Worm (Caenorhabditis elegans) whole organism, young adult: ENCODE measurements around the gene C35D6.13.

Experiments used
- B0035.1 ChIP-seq: sonication (generic microtip); optimal IDR thresholded peaks from 2 replicates; lab custom pipeline; 2016; ENCODE audit warnings: missing genetic modification characterization, mild to moderate bottlenecking, missing compliant biosample characterization, missing genotype, missing genetic modification reagents
- B0336.3 ChIP-seq: fragments of 200-800 bp; sonication (Bioruptor generic); IDR thresholded peaks from 2 replicates; pipeline ENCODE4 v1.3.6; 2022; ENCODE audit warnings: missing genetic modification characterization, missing compliant biosample characterization
- D2030.7 ChIP-seq: fragments of 200-800 bp; sonication (Bioruptor generic); IDR thresholded peaks from 2 replicates; pipeline ENCODE4 v1.3.6; 2022; ENCODE audit warnings: missing genetic modification reagents, missing genetic modification characterization, missing compliant biosample characterization
- F57C9.4 ChIP-seq: sonication (generic microtip); optimal IDR thresholded peaks from 2 replicates; lab custom pipeline; 2017; ENCODE audit warnings: mild to moderate bottlenecking, missing genetic modification characterization, missing compliant biosample characterization
- atf-7 ChIP-seq: sonication (generic microtip); optimal IDR thresholded peaks from 2 replicates; lab custom pipeline; 2017; ENCODE audit warnings: mild to moderate bottlenecking, missing genetic modification characterization, missing compliant biosample characterization
- attf-6 ChIP-seq: fragments of 200-800 bp; sonication (Bioruptor generic); IDR thresholded peaks from 2 replicates; pipeline ENCODE4 v1.3.6; 2022; ENCODE audit warnings: missing genetic modification reagents, missing genetic modification characterization, missing compliant biosample characterization
- cebp-1 ChIP-seq, 2 experiments: fragments of 200-800 bp in 1 of 2; sonication (Bioruptor generic) in 1 of 2; sonication (generic microtip) in 1 of 2; IDR thresholded peaks in 1 of 2; optimal IDR thresholded peaks in 1 of 2; 2 replicates each; pipeline versions ENCODE4 v1.3.6 to Lab custom; 2017 to 2022; ENCODE audit warnings: missing compliant biosample characterization in 2 of 2, missing genetic modification characterization in 2 of 2, mild to moderate bottlenecking in 1 of 2, missing genetic modification reagents in 1 of 2, moderate library complexity in 1 of 2
- cebp-2 ChIP-seq: fragments of 200-800 bp; sonication (Bioruptor generic); IDR thresholded peaks from 2 replicates; pipeline ENCODE4 v1.3.6; 2022; ENCODE audit warnings: missing genetic modification characterization, missing compliant biosample characterization
- ceh-40 ChIP-seq: fragments of 200-800 bp; sonication (Bioruptor generic); IDR thresholded peaks from 2 replicates; pipeline ENCODE4 v1.3.6; 2022; ENCODE audit warnings: missing genetic modification characterization, missing compliant biosample characterization
- ceh-58 ChIP-seq: fragments of 200-800 bp; sonication (Bioruptor generic); IDR thresholded peaks from 2 replicates; pipeline ENCODE4 v1.3.6; 2022; ENCODE audit warnings: missing genetic modification characterization, missing compliant biosample characterization
- egl-44 ChIP-seq: fragments of 200-800 bp; sonication (Bioruptor generic); IDR thresholded peaks from 2 replicates; pipeline ENCODE4 v1.3.6; 2022; ENCODE audit warnings: missing genetic modification reagents, missing genetic modification characterization, missing compliant biosample characterization
- egrh-3 ChIP-seq: fragments of 200-800 bp; sonication (Bioruptor generic); IDR thresholded peaks from 2 replicates; pipeline ENCODE4 v1.3.6; 2022; ENCODE audit warnings: missing genetic modification reagents, missing genetic modification characterization, missing compliant biosample characterization
- fkh-3 ChIP-seq: sonication (generic microtip); optimal IDR thresholded peaks from 2 replicates; lab custom pipeline; 2016; ENCODE audit warnings: mild to moderate bottlenecking, missing genetic modification characterization, missing compliant biosample characterization
- gei-17 ChIP-seq: fragments of 200-800 bp; sonication (Bioruptor generic); optimal IDR thresholded peaks from 2 replicates; lab custom pipeline; 2018; ENCODE audit warnings: mild to moderate bottlenecking, missing genetic modification characterization, missing compliant biosample characterization
- hlh-12 ChIP-seq: sonication (generic microtip); optimal IDR thresholded peaks from 2 replicates; lab custom pipeline; 2016; ENCODE audit warnings: missing genetic modification characterization, missing compliant biosample characterization
- hsf-1 ChIP-seq: fragments of 200-800 bp; sonication (Bioruptor generic); IDR thresholded peaks from 2 replicates; pipeline ENCODE4 v1.3.6; 2022; ENCODE audit warnings: missing genetic modification reagents, missing genetic modification characterization, missing compliant biosample characterization
- let-607 ChIP-seq, 2 experiments: fragments of 200-800 bp in 1 of 2; sonication (Bioruptor generic) in 1 of 2; sonication (generic microtip) in 1 of 2; optimal IDR thresholded peaks; 2 replicates each; lab custom pipeline; 2016 to 2018; ENCODE audit warnings: mild to moderate bottlenecking in 2 of 2, missing compliant biosample characterization in 2 of 2, missing genetic modification characterization in 2 of 2, moderate library complexity in 2 of 2, missing genotype in 1 of 2
- lin-26 ChIP-seq: fragments of 200-800 bp; sonication (Bioruptor generic); IDR thresholded peaks from 2 replicates; pipeline ENCODE4 v1.3.6; 2022; ENCODE audit warnings: missing genetic modification reagents, missing genetic modification characterization, missing compliant biosample characterization
- lir-1 ChIP-seq: fragments of 200-800 bp; sonication (Bioruptor generic); conservative IDR thresholded peaks from 2 replicates; pipeline ENCODE4 v1.3.6; 2022; ENCODE audit warnings: missing genetic modification reagents, missing genetic modification characterization, missing compliant biosample characterization
- madf-3 ChIP-seq: fragments of 200-800 bp; sonication (Bioruptor generic); IDR thresholded peaks from 2 replicates; pipeline ENCODE4 v1.3.6; 2022; ENCODE audit warnings: missing genetic modification reagents, missing genetic modification characterization, missing compliant biosample characterization
- nhr-90 ChIP-seq: sonication (generic microtip); optimal IDR thresholded peaks from 2 replicates; lab custom pipeline; 2016; ENCODE audit warnings: missing genotype, mild to moderate bottlenecking, missing genetic modification characterization, missing compliant biosample characterization
- snpc-4 ChIP-seq, 5 experiments: fragments of 150-350 bp in 1 of 5; sonication (generic microtip) in 4 of 5; optimal IDR thresholded peaks; 2 replicates each; lab custom pipeline; 2014 to 2018; ENCODE audit warnings: missing genetic modification characterization in 5 of 5, missing biosample characterization in 3 of 5, antibody characterized with exemption in 2 of 5, mild to moderate bottlenecking in 2 of 5, missing compliant biosample characterization in 2 of 5, missing genotype in 2 of 5, moderate library complexity in 2 of 5, missing genetic modification reagents in 1 of 5
- sptf-2 ChIP-seq: fragments of 200-800 bp; sonication (Bioruptor generic); optimal IDR thresholded peaks from 2 replicates; lab custom pipeline; 2018; ENCODE audit warnings: mild to moderate bottlenecking, missing genetic modification characterization, missing compliant biosample characterization
- tbx-9 ChIP-seq: sonication (generic microtip); optimal IDR thresholded peaks from 2 replicates; lab custom pipeline; 2016; ENCODE audit warnings: borderline replicate concordance, missing genetic modification characterization, inconsistent platforms, missing compliant biosample characterization
- tlf-1 ChIP-seq: fragments of 200-800 bp; sonication (Bioruptor generic); optimal IDR thresholded peaks from 2 replicates; lab custom pipeline; 2018; ENCODE audit warnings: mild to moderate bottlenecking, missing genetic modification characterization, missing compliant biosample characterization
- unc-130 ChIP-seq: sonication (generic microtip); optimal IDR thresholded peaks from 2 replicates; lab custom pipeline; 2016; ENCODE audit warnings: missing genetic modification reagents, missing genetic modification characterization, missing compliant biosample characterization
- unc-62 ChIP-seq: fragments of 150-350 bp; optimal IDR thresholded peaks from 2 replicates; lab custom pipeline; 2014; ENCODE audit warnings: missing biosample characterization, missing genetic modification reagents, missing genetic modification characterization
- zim-3 ChIP-seq: sonication (generic microtip); optimal IDR thresholded peaks from 2 replicates; lab custom pipeline; 2017; ENCODE audit warnings: mild to moderate bottlenecking, missing genetic modification characterization, moderate library complexity, missing compliant biosample characterization
- ztf-22 ChIP-seq: fragments of 200-800 bp; sonication (Bioruptor generic); optimal IDR thresholded peaks from 2 replicates; lab custom pipeline; 2018; ENCODE audit warnings: mild to moderate bottlenecking, missing genetic modification characterization, moderate library complexity, missing compliant biosample characterization
- ztf-28 ChIP-seq: fragments of 200-800 bp; sonication (Bioruptor generic); IDR thresholded peaks from 2 replicates; pipeline ENCODE4 v1.3.6; 2022; ENCODE audit warnings: missing genetic modification reagents, missing genetic modification characterization, missing compliant biosample characterization

Gene C35D6.13

ce11 chrIV:16329159-16329558 is 7.7 kb upstream of the C35D6.13 start, which contains the start of gene srz-74:
Gene srz-74, plus strand, starts transcription at chrIV:16329459.
- TF ChIP-seq cebp-2 (GFP tag; lab: Robert Waterston, UW), result 0 out of 2 replicates have a peak, but pooled peaks have one; percentile 14
- no peak for TF ChIP-seq B0336.3 (GFP tag; lab: Robert Waterston, UW)
- no peak for TF ChIP-seq tlf-1

- TF ChIP-seq attf-6 (GFP tag; lab: Robert Waterston, UW) (0 out of 2 replicates have a peak, but pooled peaks have one; percentile 19), snpc-4 (GFP tag; optimal IDR thresholded peaks at IDR 0.05; lab: Kevin White, UChicago) (no peak), snpc-4 (tag; optimal IDR thresholded peaks at IDR 0.05; lab: Kevin White, UChicago) (peak in 1 of 4 experiments; percentile 70), fkh-3 (tag; lab: Kevin White, UChicago) (no peak), ztf-28 (GFP tag; lab: Robert Waterston, UW) (0 out of 2 replicates have a peak, but pooled peaks have one; percentile 50), let-607 (tag; optimal IDR thresholded peaks at IDR 0.05; lab: Kevin White, UChicago) (no peak), madf-3 (GFP tag; lab: Robert Waterston, UW) (no peak), atf-7 (no peak), ceh-40 (GFP tag; lab: Robert Waterston, UW) (no peak)
Measured at ce11 chrIV:16330508-16330907, 6.3 kb upstream of the C35D6.13 start.

DNA sequence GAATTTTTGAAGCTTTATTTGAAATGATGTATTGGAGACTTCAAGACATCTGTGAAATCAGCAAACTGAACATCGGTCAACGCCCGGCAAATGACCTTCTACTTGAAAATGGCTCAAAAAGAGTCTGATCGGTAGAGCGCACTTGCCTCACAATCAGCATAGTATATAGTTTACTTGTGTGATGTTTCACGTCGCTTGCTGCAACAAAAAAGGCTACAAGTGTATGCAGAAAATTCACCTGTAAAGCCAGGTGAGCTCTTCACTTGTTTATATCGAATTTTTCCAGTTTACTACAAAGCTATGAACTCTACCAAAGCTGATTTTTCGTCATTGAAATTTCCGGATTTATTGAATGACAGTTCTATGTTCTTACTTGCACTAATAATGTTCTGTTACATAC is 4.2 kb upstream of the C35D6.13 start, which contains the start of gene srz-71:
Gene srz-71, plus strand, starts transcription at position 301 of the 400 bp plus-strand sequence.
- no peak for TF ChIP-seq B0035.1 (tag; lab: Kevin White, UChicago)
- TF ChIP-seq unc-130, result no peak
- no peak for TF ChIP-seq unc-62 (GFP tag; lab: Kevin White, UChicago)
- no peak for TF ChIP-seq hlh-12 (tag; lab: Kevin White, UChicago)
- TF ChIP-seq gei-17 (GFP tag; lab: Kevin White, UChicago), result no peak
- TF ChIP-seq sptf-2 (GFP tag; lab: Kevin White, UChicago), result no peak
- TF ChIP-seq egrh-3 (GFP tag; lab: Robert Waterston, UW), result no peak
- TF ChIP-seq ceh-58 (GFP tag; lab: Robert Waterston, UW), result no peak

DNA sequence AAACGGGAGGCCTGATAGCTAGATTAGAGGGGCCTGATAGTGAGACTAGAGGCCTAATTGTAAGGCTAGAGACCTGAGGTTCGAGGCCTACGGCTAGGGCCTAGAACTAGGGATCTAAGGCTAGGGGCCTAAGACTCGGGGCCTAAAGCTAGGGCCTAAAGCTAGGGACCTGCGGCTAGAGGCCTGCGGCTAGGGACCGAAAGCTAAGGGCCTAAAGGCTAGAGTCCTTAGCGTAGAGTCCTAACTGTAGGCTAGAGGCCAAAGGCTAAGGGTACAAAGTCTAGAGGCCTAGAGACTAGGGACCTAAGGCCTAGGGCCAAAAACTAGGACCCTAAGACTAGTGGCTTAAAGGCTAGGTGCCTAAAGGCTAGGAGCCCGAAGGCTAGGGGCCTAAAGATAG is 3.7 kb upstream of the C35D6.13 start:
- TF ChIP-seq egl-44 (GFP tag; lab: Robert Waterston, UW) (0 out of 2 replicates have a peak, but pooled peaks have one; percentile 54), hsf-1 (0 out of 2 replicates have a peak, but pooled peaks have one; percentile 21), fkh-3 (tag; lab: Kevin White, UChicago) (peak; percentile 27), unc-130 (no peak), lin-26 (GFP tag; lab: Robert Waterston, UW) (no peak), B0336.3 (GFP tag; lab: Robert Waterston, UW) (no peak), D2030.7 (GFP tag; lab: Robert Waterston, UW) (no peak)

DNA sequence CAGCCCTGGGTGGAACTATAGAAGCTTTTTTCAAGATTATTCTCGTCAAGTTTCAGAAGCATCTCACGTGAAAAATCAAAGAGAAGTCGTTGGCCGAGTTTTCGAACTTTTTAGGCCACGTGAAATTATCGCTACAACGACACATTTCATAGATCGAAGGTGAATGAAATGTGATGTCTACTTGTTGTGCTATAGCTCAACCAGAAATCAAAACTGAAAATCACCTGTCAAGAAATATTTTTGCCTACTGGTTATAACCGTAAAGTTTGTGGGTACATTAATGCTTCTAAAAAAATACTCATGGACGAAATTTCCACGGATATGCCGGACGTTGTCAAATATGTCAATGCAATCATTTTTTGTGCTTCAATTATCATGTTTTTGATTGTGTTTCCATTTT is 1.8 kb upstream of the C35D6.13 start, which contains the start of gene srz-38:
Gene srz-38, plus strand, starts transcription at position 301 of the 400 bp plus-strand sequence.
- TF ChIP-seq unc-62 (GFP tag; lab: Kevin White, UChicago), result no peak
- no peak for TF ChIP-seq attf-6 (GFP tag; lab: Robert Waterston, UW)
- TF ChIP-seq lir-1 (GFP tag; lab: Robert Waterston, UW), result no peak
- TF ChIP-seq zim-3 (tag; lab: Kevin White, UChicago), result no peak
- TF ChIP-seq cebp-1 (GFP tag; IDR thresholded peaks at IDR 0.05; lab: Robert Waterston, UW), result no peak
- no peak for TF ChIP-seq cebp-1 (tag; optimal IDR thresholded peaks at IDR 0.05; lab: Kevin White, UChicago)
- TF ChIP-seq tbx-9, result no peak
- TF ChIP-seq nhr-90 (tag; lab: Kevin White, UChicago), result no peak
- TF ChIP-seq F57C9.4, result no peak
- no peak for TF ChIP-seq ztf-22 (GFP tag; lab: Kevin White, UChicago)
- TF ChIP-seq sptf-2 (GFP tag; lab: Kevin White, UChicago), result no peak
- TF ChIP-seq lin-26 (GFP tag; lab: Robert Waterston, UW), result no peak
